Worm (Caenorhabditis elegans) whole organism, early embryonic: Measurements from ENCODE around the gene F13C5.1.

Experiments
- ama-1 ChIP-seq: fragments of 150-350 bp; optimal IDR thresholded peaks from 2 replicates; lab custom pipeline; 2014
- ceh-36 ChIP-seq: sonication (generic microtip); optimal IDR thresholded peaks from 2 replicates; lab custom pipeline; 2016; ENCODE audit warnings: missing genetic modification characterization, inconsistent platforms, missing compliant biosample characterization
- flt-1 ChIP-seq: fragments of 200-800 bp; sonication (Bioruptor generic); IDR thresholded peaks from 2 replicates; pipeline ENCODE4 v1.3.6; 2022; ENCODE audit warnings: missing genetic modification characterization, missing compliant biosample characterization
- hmbx-1 ChIP-seq: sonication (generic microtip); optimal IDR thresholded peaks from 2 replicates; lab custom pipeline; 2016; ENCODE audit warnings: mild to moderate bottlenecking, missing genetic modification characterization, missing compliant biosample characterization
- hmg-4 ChIP-seq: fragments of 200-800 bp; sonication (Bioruptor generic); optimal IDR thresholded peaks from 2 replicates; lab custom pipeline; 2018; ENCODE audit warnings: mild to moderate bottlenecking, missing genetic modification characterization, missing compliant biosample characterization
- pes-1 ChIP-seq: fragments of 200-800 bp; sonication (Bioruptor generic); IDR thresholded peaks from 2 replicates; pipeline ENCODE4 v1.3.6; 2022; ENCODE audit warnings: missing genetic modification reagents, missing genetic modification characterization, missing compliant biosample characterization
- sea-1 ChIP-seq: fragments of 200-800 bp; sonication (Bioruptor generic); conservative IDR thresholded peaks from 2 replicates; pipeline ENCODE4 v1.3.6; 2022; ENCODE audit warnings: missing genetic modification characterization, missing compliant biosample characterization
- tbx-11 ChIP-seq: fragments of 200-800 bp; sonication (Bioruptor generic); IDR thresholded peaks from 2 replicates; pipeline ENCODE4 v1.3.6; 2022; ENCODE audit warnings: missing genetic modification characterization, missing compliant biosample characterization
- tra-4 ChIP-seq: sonication (generic microtip); optimal IDR thresholded peaks from 2 replicates; lab custom pipeline; 2017; ENCODE audit warnings: missing genetic modification characterization, missing compliant biosample characterization

DNA sequence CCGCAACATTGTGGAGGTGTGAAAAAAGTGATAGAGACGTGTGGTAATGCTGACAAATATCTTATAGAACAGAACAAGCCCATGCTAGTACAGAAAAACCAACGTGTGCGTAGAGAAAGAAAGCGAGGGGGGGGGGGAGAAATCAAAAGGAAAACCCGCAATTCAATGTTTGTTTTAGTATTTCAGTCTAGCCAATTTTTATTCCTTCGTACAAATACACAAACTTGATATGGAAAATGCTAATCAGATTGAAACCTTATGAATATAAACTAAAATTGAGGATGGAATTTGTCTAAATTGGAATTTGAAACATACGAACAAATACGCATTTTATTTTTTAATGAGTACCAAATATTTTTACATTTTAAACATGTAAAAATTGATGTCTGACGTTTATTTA is 14.2 kb upstream of the F13C5.1 start, which contains the start of gene mrp-1:
- TF ChIP-seq flt-1 (GFP tag; lab: Robert Waterston, UW) (no peak), tra-4 (no peak), ama-1 (lab: Kevin White, UChicago) (no peak), hmg-4 (no peak), sea-1 (GFP tag; lab: Robert Waterston, UW) (no peak), ceh-36 (tag; lab: Kevin White, UChicago) (no peak), hmbx-1 (tag; lab: Kevin White, UChicago) (no peak), pes-1 (GFP tag; lab: Robert Waterston, UW) (no peak), tbx-11 (GFP tag; lab: Robert Waterston, UW) (no peak)
